Worm (Caenorhabditis elegans): ENCODE results near the gene idpa-2.
A peak's percentile ranks its signal among the peaks of the same experiment; 100 is the strongest.

The idpa-2 gene

ce11 chrII:8820126-8820972, 27.8 kb upstream of the idpa-2 start:
- TF ChIP-seq nhr-12 (tag; optimal IDR thresholded peaks at IDR 0.05) (no peak), sox-4 (tag; optimal IDR thresholded peaks at IDR 0.05) (no peak), aly-2 (tag; optimal IDR thresholded peaks at IDR 0.05) (peak; percentile 35), swsn-7 (tag; optimal IDR thresholded peaks at IDR 0.05) (no peak), nhr-11 (tag; optimal IDR thresholded peaks at IDR 0.05) (no peak), aha-1 (tag; optimal IDR thresholded peaks at IDR 0.05) (no peak), unc-62 (GFP tag; optimal IDR thresholded peaks at IDR 0.05) (no peak), rnt-1 (tag; optimal IDR thresholded peaks at IDR 0.05) (peak; percentile 9), jun-1 (tag; optimal IDR thresholded peaks at IDR 0.05) (no peak), hpl-2 (GFP tag; optimal IDR thresholded peaks at IDR 0.05) (no peak), lin-14 (GFP tag; optimal IDR thresholded peaks at IDR 0.05) (peak; percentile 4), unc-30 (tag; optimal IDR thresholded peaks at IDR 0.05) (no peak), xbp-1 (tag; optimal IDR thresholded peaks at IDR 0.05) (no peak), pag-3 (tag; optimal IDR thresholded peaks at IDR 0.05; ENCODE audit: borderline replicate concordance, insufficient read depth) (no peak), lin-35 (GFP tag; optimal IDR thresholded peaks at IDR 0.05) (peak in 1 of 2 experiments; percentile 48), nhr-76 (tag; optimal IDR thresholded peaks at IDR 0.05) (no peak), F16B12.6 (tag; optimal IDR thresholded peaks at IDR 0.05) (no peak), ztf-4 (tag; optimal IDR thresholded peaks at IDR 0.05) (peak; percentile 0), fkh-8 (tag; optimal IDR thresholded peaks at IDR 0.05) (no peak), ceh-63 (GFP tag; optimal IDR thresholded peaks at IDR 0.05) (no peak), unc-98 (GFP tag; IDR thresholded peaks at IDR 0.05) (no peak), sup-37 (GFP tag; optimal IDR thresholded peaks at IDR 0.05) (no peak), dpl-1 (GFP tag; optimal IDR thresholded peaks at IDR 0.05) (no peak), pax-3 (tag; optimal IDR thresholded peaks at IDR 0.05) (no peak), lir-3 (tag; optimal IDR thresholded peaks at IDR 0.05; ENCODE audit: poor library complexity) (peak; percentile 28), ceh-8 (GFP tag; optimal IDR thresholded peaks at IDR 0.05) (no peak), sptf-1 (tag; optimal IDR thresholded peaks at IDR 0.05) (no peak), nhr-237 (tag; optimal IDR thresholded peaks at IDR 0.05) (no peak), unc-86 (tag; optimal IDR thresholded peaks at IDR 0.05) (no peak), fkh-4 (tag; optimal IDR thresholded peaks at IDR 0.05; ENCODE audit: borderline replicate concordance) (no peak), nhr-47 (tag; optimal IDR thresholded peaks at IDR 0.05) (peak; percentile 48), lin-13 (GFP tag; optimal IDR thresholded peaks at IDR 0.05) (peak; percentile 3), efl-1 (optimal IDR thresholded peaks at IDR 0.05) (peak in 1 of 2 experiments; percentile 1), efl-1 (GFP tag; optimal IDR thresholded peaks at IDR 0.05 in 1 of 2) (peak in 1 of 2 experiments; percentile 89), fkh-10 (GFP tag; optimal IDR thresholded peaks at IDR 0.05) (no peak), ztf-11 (tag; optimal IDR thresholded peaks at IDR 0.05) (no peak), mdl-1 (tag; optimal IDR thresholded peaks at IDR 0.05) (no peak), lin-39 (tag; optimal IDR thresholded peaks at IDR 0.05) (no peak), nhr-28 (tag; optimal IDR thresholded peaks at IDR 0.05) (no peak), ces-1 (GFP tag; optimal IDR thresholded peaks at IDR 0.05) (no peak), ets-5 (GFP tag; IDR thresholded peaks at IDR 0.05) (no peak), nhr-71 (tag; optimal IDR thresholded peaks at IDR 0.05) (peak; percentile 35), C04F5.9 (tag; optimal IDR thresholded peaks at IDR 0.05) (no peak), nhr-90 (tag; optimal IDR thresholded peaks at IDR 0.05; ENCODE audit: poor library complexity) (no peak), vab-15 (tag; optimal IDR thresholded peaks at IDR 0.05) (no peak), hlh-4 (tag; optimal IDR thresholded peaks at IDR 0.05) (no peak), tlp-1 (tag; optimal IDR thresholded peaks at IDR 0.05) (no peak), snu-23 (GFP tag; optimal IDR thresholded peaks at IDR 0.05) (peak; percentile 4), mab-9 (GFP tag; IDR thresholded peaks at IDR 0.05) (no peak), pqm-1 (tag; optimal IDR thresholded peaks at IDR 0.05) (no peak), nhr-19 (GFP tag; conservative IDR thresholded peaks at IDR 0.05) (peak; percentile 31; the same call in 1 of the 2 replicates), dsc-1 (tag; optimal IDR thresholded peaks at IDR 0.05) (no peak)
